Worm (Caenorhabditis elegans) whole organism, L1 larva: ENCODE data around the gene C03H5.9.

Experiments used
- ama-1 ChIP-seq: fragments of 150-350 bp; optimal IDR thresholded peaks from 2 replicates; lab custom pipeline; 2014
- elt-3 ChIP-seq, 6 experiments: fragments of 150-350 bp in 1 of 6; sonication (generic microtip); optimal IDR thresholded peaks; 2 replicates each; lab custom pipeline; 2017 to 2018; ENCODE audit warnings: missing biosample characterization in 6 of 6, missing genetic modification characterization in 6 of 6, inconsistent platforms in 1 of 6
- fkh-10 ChIP-seq: sonication (generic microtip); optimal IDR thresholded peaks from 2 replicates; lab custom pipeline; 2017; ENCODE audit warnings: missing biosample characterization, missing genetic modification reagents, missing genetic modification characterization
- lsy-2 ChIP-seq, 2 experiments: fragments of 150-350 bp; optimal IDR thresholded peaks; 2 replicates each; lab custom pipeline; 2014; ENCODE audit warnings: missing biosample characterization in 2 of 2, missing genetic modification characterization in 2 of 2
- nhr-11 ChIP-seq: fragments of 150-350 bp; optimal IDR thresholded peaks from 2 replicates; lab custom pipeline; 2014; ENCODE audit warnings: missing biosample characterization, missing genetic modification characterization
- nhr-84 ChIP-seq: sonication (generic microtip); optimal IDR thresholded peaks from 2 replicates; lab custom pipeline; 2017; ENCODE audit warnings: missing biosample characterization, missing genetic modification characterization
- pqm-1 ChIP-seq: sonication (generic microtip); optimal IDR thresholded peaks from 3 replicates; lab custom pipeline; 2017; ENCODE audit warnings: missing biosample characterization, missing genetic modification characterization
- swsn-7 ChIP-seq: sonication (generic microtip); optimal IDR thresholded peaks from 2 replicates; lab custom pipeline; 2016; ENCODE audit warnings: missing genetic modification characterization, missing compliant biosample characterization
- tbx-2 ChIP-seq: sonication (generic microtip); optimal IDR thresholded peaks from 2 replicates; lab custom pipeline; 2016; ENCODE audit warnings: missing genetic modification characterization, missing compliant biosample characterization
- zag-1 ChIP-seq: fragments of 150-350 bp; optimal IDR thresholded peaks from 2 replicates; lab custom pipeline; 2014; ENCODE audit warnings: missing biosample characterization, missing genetic modification characterization

DNA sequence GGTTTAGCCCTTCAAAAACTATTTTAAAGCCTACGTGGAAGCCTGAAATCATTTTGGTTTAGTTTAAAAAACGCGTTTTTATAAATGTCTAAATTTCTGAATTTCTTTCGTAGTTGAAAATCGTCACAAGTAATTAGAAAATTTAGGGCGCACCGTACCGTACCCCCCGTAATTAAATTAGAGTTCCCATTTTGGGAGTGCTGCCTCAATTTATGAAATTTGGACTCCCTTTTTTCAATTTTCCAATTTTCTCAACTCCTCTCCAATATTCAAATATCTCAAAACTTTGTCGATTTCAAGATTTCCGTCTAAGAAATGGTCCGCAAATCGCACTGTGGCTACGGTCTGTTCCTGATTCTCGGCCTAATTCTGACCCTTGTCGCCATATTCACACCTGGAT lies 38.2 kb upstream of the C03H5.9 start, which contains the start of gene clc-31:
- TF ChIP-seq nhr-84 (tag; lab: Kevin White, UChicago) (no peak), nhr-11 (tag; lab: Kevin White, UChicago) (no peak), pqm-1 (tag; lab: Kevin White, UChicago) (no peak), tbx-2 (tag; lab: Kevin White, UChicago) (no peak), swsn-7 (no peak), fkh-10 (GFP tag; lab: Kevin White, UChicago) (no peak), zag-1 (tag; lab: Kevin White, UChicago) (no peak), elt-3 (tag; optimal IDR thresholded peaks at IDR 0.05; lab: Kevin White, UChicago) (no peak), ama-1 (lab: Kevin White, UChicago) (no peak), lsy-2 (tag; optimal IDR thresholded peaks at IDR 0.05; lab: Kevin White, UChicago) (no peak)
